Fruit fly (Drosophila melanogaster) Kc167 (cell line): ENCODE data around the gene CG15143.

ENCODE experiments used
- Sin3A ChIP-seq: fragments of >200 bp; optimal IDR thresholded peaks from 2 replicates; lab custom pipeline; 2018; ENCODE audit warnings: missing external identifiers
- h ChIP-seq: fragments of >200 bp; optimal IDR thresholded peaks from 3 replicates; lab custom pipeline; 2018; ENCODE audit warnings: missing external identifiers
- insv ChIP-seq: fragments of >200 bp; optimal IDR thresholded peaks from 3 replicates; lab custom pipeline; 2018; ENCODE audit warnings: missing external identifiers
- psq ChIP-seq: fragments of >200 bp; optimal IDR thresholded peaks from 2 replicates; lab custom pipeline; 2017; ENCODE audit warnings: missing external identifiers

dm6 chr2L:17495759-17496158 is 28.6 kb downstream of the CG15143 start:
- TF ChIP-seq psq (lab: Kevin White, UChicago) (no peak), Sin3A (lab: Kevin White, UChicago) (no peak), insv (lab: Kevin White, UChicago) (no peak), h (lab: Kevin White, UChicago) (no peak)
